Worm (Caenorhabditis elegans) whole organism, early embryonic: ENCODE results near the gene C08B6.10.

Source experiments
- B0310.2 ChIP-seq: sonication (generic microtip); optimal IDR thresholded peaks from 2 replicates; lab custom pipeline; 2016; ENCODE audit warnings: mild to moderate bottlenecking, missing genetic modification characterization, missing compliant biosample characterization
- F13C5.2 ChIP-seq: sonication (generic microtip); optimal IDR thresholded peaks from 2 replicates; lab custom pipeline; 2017; ENCODE audit warnings: mild to moderate bottlenecking, missing genetic modification characterization, inconsistent platforms, missing compliant biosample characterization
- aly-1 ChIP-seq: sonication (generic microtip); optimal IDR thresholded peaks from 2 replicates; lab custom pipeline; 2016; ENCODE audit warnings: missing genetic modification characterization, missing compliant biosample characterization
- ama-1 ChIP-seq: fragments of 150-350 bp; optimal IDR thresholded peaks from 2 replicates; lab custom pipeline; 2014
- ceh-13 ChIP-seq: fragments of 200-800 bp; sonication (Bioruptor generic); optimal IDR thresholded peaks from 2 replicates; lab custom pipeline; 2018; ENCODE audit warnings: mild to moderate bottlenecking, missing genetic modification characterization, missing compliant biosample characterization
- ceh-36 ChIP-seq: sonication (generic microtip); optimal IDR thresholded peaks from 2 replicates; lab custom pipeline; 2016; ENCODE audit warnings: missing genetic modification characterization, inconsistent platforms, missing compliant biosample characterization
- ets-7 ChIP-seq: sonication (generic microtip); optimal IDR thresholded peaks from 2 replicates; lab custom pipeline; 2016; ENCODE audit warnings: missing genotype, missing genetic modification characterization, missing compliant biosample characterization
- flt-1 ChIP-seq: fragments of 200-800 bp; sonication (Bioruptor generic); IDR thresholded peaks from 2 replicates; pipeline ENCODE4 v1.3.6; 2022; ENCODE audit warnings: missing genetic modification characterization, missing compliant biosample characterization
- hmbx-1 ChIP-seq: sonication (generic microtip); optimal IDR thresholded peaks from 2 replicates; lab custom pipeline; 2016; ENCODE audit warnings: mild to moderate bottlenecking, missing genetic modification characterization, missing compliant biosample characterization
- hmg-4 ChIP-seq: fragments of 200-800 bp; sonication (Bioruptor generic); optimal IDR thresholded peaks from 2 replicates; lab custom pipeline; 2018; ENCODE audit warnings: mild to moderate bottlenecking, missing genetic modification characterization, missing compliant biosample characterization
- hnd-1 ChIP-seq: sonication (generic microtip); optimal IDR thresholded peaks from 2 replicates; lab custom pipeline; 2016; ENCODE audit warnings: missing genetic modification characterization, missing compliant biosample characterization
- pes-1 ChIP-seq: fragments of 200-800 bp; sonication (Bioruptor generic); IDR thresholded peaks from 2 replicates; pipeline ENCODE4 v1.3.6; 2022; ENCODE audit warnings: missing genetic modification reagents, missing genetic modification characterization, missing compliant biosample characterization
- scrt-1 ChIP-seq: fragments of 200-800 bp; sonication (Bioruptor generic); IDR thresholded peaks from 2 replicates; pipeline ENCODE4 v1.3.6; 2022; ENCODE audit warnings: missing genetic modification characterization, missing compliant biosample characterization
- sea-1 ChIP-seq: fragments of 200-800 bp; sonication (Bioruptor generic); conservative IDR thresholded peaks from 2 replicates; pipeline ENCODE4 v1.3.6; 2022; ENCODE audit warnings: missing genetic modification characterization, missing compliant biosample characterization
- tbx-11 ChIP-seq: fragments of 200-800 bp; sonication (Bioruptor generic); IDR thresholded peaks from 2 replicates; pipeline ENCODE4 v1.3.6; 2022; ENCODE audit warnings: missing genetic modification characterization, missing compliant biosample characterization
- tbx-37 ChIP-seq: fragments of 200-800 bp; sonication (Bioruptor generic); conservative IDR thresholded peaks from 2 replicates; pipeline ENCODE4 v1.3.6; 2022; ENCODE audit warnings: missing genetic modification reagents, missing genetic modification characterization, missing compliant biosample characterization
- tra-4 ChIP-seq: sonication (generic microtip); optimal IDR thresholded peaks from 2 replicates; lab custom pipeline; 2017; ENCODE audit warnings: missing genetic modification characterization, missing compliant biosample characterization

C08B6.10 gene

ce11 chrV:10117465-10117864, 7.8 kb upstream of the C08B6.10 start, which contains the start of gene C08B6.5:
TSS of gene C08B6.5 (plus strand) at chrV:10117765.
- no peak for TF ChIP-seq hmg-4 (GFP tag; lab: Kevin White, UChicago)
- TF ChIP-seq F13C5.2 (tag; lab: Kevin White, UChicago): no peak
- TF ChIP-seq tbx-11 (GFP tag; lab: Robert Waterston, UW): no peak
- no peak for TF ChIP-seq tbx-37
- no peak for TF ChIP-seq ets-7 (tag; lab: Kevin White, UChicago)
- TF ChIP-seq hmbx-1 (tag; lab: Kevin White, UChicago): no peak
- no peak for TF ChIP-seq pes-1
- TF ChIP-seq tra-4: no peak

- TF ChIP-seq ceh-36 (tag; lab: Kevin White, UChicago): no peak
- no peak for TF ChIP-seq tbx-37
- no peak for TF ChIP-seq ceh-13 (GFP tag; lab: Kevin White, UChicago)
- no peak for TF ChIP-seq ets-7 (tag; lab: Kevin White, UChicago)
- no peak for TF ChIP-seq hmbx-1 (tag; lab: Kevin White, UChicago)
- TF ChIP-seq tbx-11 (GFP tag; lab: Robert Waterston, UW): no peak
- no peak for TF ChIP-seq F13C5.2 (tag; lab: Kevin White, UChicago)
- no peak for TF ChIP-seq tra-4
- TF ChIP-seq ama-1 (lab: Kevin White, UChicago): no peak
- TF ChIP-seq sea-1 (GFP tag; lab: Robert Waterston, UW): no peak
- TF ChIP-seq flt-1 (GFP tag; lab: Robert Waterston, UW): no peak
- no peak for TF ChIP-seq pes-1
- TF ChIP-seq aly-1 (tag; lab: Kevin White, UChicago): no peak
Measured at ce11 chrV:10120898-10121297, 4.4 kb upstream of the C08B6.10 start, which contains the start of gene srxa-18. TSS of gene srxa-18 (minus strand) at chrV:10120997.

ce11 chrV:10122670-10123069, 2.6 kb upstream of the C08B6.10 start, which contains the start of gene srxa-19:
TSS of gene srxa-19 (minus strand) at chrV:10122770.
- TF ChIP-seq tbx-11 (GFP tag; lab: Robert Waterston, UW): no peak
- no peak for TF ChIP-seq aly-1 (tag; lab: Kevin White, UChicago)
- no peak for TF ChIP-seq hmbx-1 (tag; lab: Kevin White, UChicago)
- TF ChIP-seq sea-1 (GFP tag; lab: Robert Waterston, UW): no peak
- TF ChIP-seq ceh-13 (GFP tag; lab: Kevin White, UChicago): no peak
- no peak for TF ChIP-seq ceh-36 (tag; lab: Kevin White, UChicago)
- TF ChIP-seq scrt-1 (GFP tag; lab: Robert Waterston, UW): no peak
- no peak for TF ChIP-seq hmg-4 (GFP tag; lab: Kevin White, UChicago)
- TF ChIP-seq flt-1 (GFP tag; lab: Robert Waterston, UW): no peak
- TF ChIP-seq ets-7 (tag; lab: Kevin White, UChicago): no peak
- no peak for TF ChIP-seq tbx-37
- no peak for TF ChIP-seq F13C5.2 (tag; lab: Kevin White, UChicago)
- TF ChIP-seq hnd-1 (tag; lab: Kevin White, UChicago): no peak
- no peak for TF ChIP-seq tra-4
- no peak for TF ChIP-seq ama-1 (lab: Kevin White, UChicago)
- no peak for TF ChIP-seq pes-1
- TF ChIP-seq B0310.2 (tag; lab: Kevin White, UChicago): no peak

ce11 chrV:10123324-10123723, 2.0 kb upstream of the C08B6.10 start, which contains the start of gene C08B6.6:
TSS of gene C08B6.6 (plus strand) at chrV:10123624.
- no peak for TF ChIP-seq hmbx-1 (tag; lab: Kevin White, UChicago)
- TF ChIP-seq tra-4: no peak
- no peak for TF ChIP-seq ceh-36 (tag; lab: Kevin White, UChicago)
- no peak for TF ChIP-seq aly-1 (tag; lab: Kevin White, UChicago)
- TF ChIP-seq pes-1: no peak
- no peak for TF ChIP-seq hnd-1 (tag; lab: Kevin White, UChicago)
- TF ChIP-seq ets-7 (tag; lab: Kevin White, UChicago): no peak

- TF ChIP-seq ets-7 (tag; lab: Kevin White, UChicago): no peak
Measured at ce11 chrV:10130195-10130594, 4.9 kb downstream of the C08B6.10 start, which contains the start of gene aos-1. TSS of gene aos-1 (minus strand) at chrV:10130295.

ce11 chrV:10133277-10133676, 8.0 kb downstream of the C08B6.10 start:
- TF ChIP-seq sea-1 (GFP tag; lab: Robert Waterston, UW) (no peak), flt-1 (GFP tag; lab: Robert Waterston, UW) (no peak), ets-7 (tag; lab: Kevin White, UChicago) (no peak), pes-1 (no peak), hnd-1 (tag; lab: Kevin White, UChicago) (no peak), tbx-11 (GFP tag; lab: Robert Waterston, UW) (no peak), tbx-37 (no peak), B0310.2 (tag; lab: Kevin White, UChicago) (no peak), tra-4 (no peak), hmbx-1 (tag; lab: Kevin White, UChicago) (no peak), aly-1 (tag; lab: Kevin White, UChicago) (no peak)

ce11 chrV:10134077-10134693, 8.9 kb downstream of the C08B6.10 start, which contains the start of the genes C08B6.18, wdr-20 and C08B6.8:
TSS of gene C08B6.18 (minus strand) at chrV:10134127.
TSS of gene wdr-20 (minus strand) at chrV:10134158.
TSS of gene C08B6.8 (plus strand) at chrV:10134643.
- TF ChIP-seq pes-1: no peak

ce11 chrV:10145653-10146052, 20.4 kb downstream of the C08B6.10 start, which contains the start of gene C51E3.9:
TSS of gene C51E3.9 (plus strand) at chrV:10145953.
- no peak for TF ChIP-seq scrt-1 (GFP tag; lab: Robert Waterston, UW)
- TF ChIP-seq F13C5.2 (tag; lab: Kevin White, UChicago): no peak
- TF ChIP-seq tbx-11 (GFP tag; lab: Robert Waterston, UW): no peak
- TF ChIP-seq pes-1: no peak
- TF ChIP-seq flt-1 (GFP tag; lab: Robert Waterston, UW): no peak
- no peak for TF ChIP-seq hmbx-1 (tag; lab: Kevin White, UChicago)
- no peak for TF ChIP-seq aly-1 (tag; lab: Kevin White, UChicago)
- TF ChIP-seq sea-1 (GFP tag; lab: Robert Waterston, UW): no peak
- TF ChIP-seq ama-1 (lab: Kevin White, UChicago): no peak
- no peak for TF ChIP-seq ets-7 (tag; lab: Kevin White, UChicago)
- TF ChIP-seq tbx-37: no peak
